Worm (Caenorhabditis elegans): ENCODE data around the gene arf-6.

Gene arf-6

DNA sequence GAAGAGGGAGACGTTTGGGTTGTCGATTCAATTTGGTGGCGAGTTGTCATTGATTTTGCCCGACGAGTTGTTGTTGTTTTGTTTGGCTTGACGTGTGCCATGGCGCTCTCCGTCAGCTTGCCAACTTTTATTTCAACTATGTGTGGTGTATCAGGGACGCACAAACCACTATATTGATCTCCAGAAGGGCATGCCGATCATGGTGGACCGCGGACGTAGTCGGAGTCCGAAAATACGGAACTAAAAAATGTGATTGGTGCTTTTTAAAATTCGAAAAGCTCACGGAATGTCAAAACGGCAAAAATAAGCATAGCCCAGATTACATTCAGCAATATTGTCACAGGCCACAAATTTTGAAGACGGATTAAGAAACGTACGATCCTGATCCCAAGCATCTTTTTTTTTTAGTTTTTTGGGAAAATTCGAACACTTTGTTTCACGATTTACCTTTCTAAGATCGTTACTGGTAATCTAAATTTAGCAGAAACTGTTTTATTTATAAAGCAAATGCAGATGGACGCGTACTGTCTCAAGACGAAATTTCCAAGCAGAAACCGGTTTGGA is 27.6 kb upstream of the arf-6 start, which contains the start of the genes Y116A8C.470 and Y116A8C.463:
TSS of gene Y116A8C.470 (minus strand) at position 101 of the 564 bp plus-strand sequence.
TSS of gene Y116A8C.463 (plus strand) at position 514 of the 564 bp plus-strand sequence.
- TF ChIP-seq lin-39 (tag; optimal IDR thresholded peaks at IDR 0.05) (no peak), nhr-12 (tag; optimal IDR thresholded peaks at IDR 0.05) (no peak), nhr-21 (tag; optimal IDR thresholded peaks at IDR 0.05) (no peak), lin-11 (tag; optimal IDR thresholded peaks at IDR 0.05) (no peak), F13H6.1 (tag; optimal IDR thresholded peaks at IDR 0.05) (no peak), mab-5 (tag; optimal IDR thresholded peaks at IDR 0.05) (no peak), ceh-16 (tag; optimal IDR thresholded peaks at IDR 0.05) (no peak), nhr-237 (tag; optimal IDR thresholded peaks at IDR 0.05) (no peak)

- TF ChIP-seq peb-1 (tag; optimal IDR thresholded peaks at IDR 0.05) = no peak
- TF ChIP-seq nhr-10 (tag; optimal IDR thresholded peaks at IDR 0.05) = no peak
- TF ChIP-seq nhr-77 (tag; optimal IDR thresholded peaks at IDR 0.05) = no peak
- TF ChIP-seq fos-1 (tag; optimal IDR thresholded peaks at IDR 0.05) = no peak
- no peak for TF ChIP-seq C34F6.9 (tag; optimal IDR thresholded peaks at IDR 0.05)
- TF ChIP-seq gmeb-1 (tag; optimal IDR thresholded peaks at IDR 0.05) = no peak
Measured at ce11 chrIV:16920041-16920440, 26.9 kb upstream of the arf-6 start, which contains the start of gene nep-23. nep-23 (plus strand) TSS chrIV:16920341.

ce11 chrIV:16921999-16922398 is 24.9 kb upstream of the arf-6 start:
- no peak for TF ChIP-seq Y55F3AM.14 (GFP tag; optimal IDR thresholded peaks at IDR 0.05)
- TF ChIP-seq mab-5 (tag; optimal IDR thresholded peaks at IDR 0.05) = no peak
- TF ChIP-seq ztf-1 (GFP tag; conservative IDR thresholded peaks at IDR 0.05) = no peak
- no peak for TF ChIP-seq sma-3 (GFP tag; optimal IDR thresholded peaks at IDR 0.05)
- no peak for TF ChIP-seq nhr-77 (tag; optimal IDR thresholded peaks at IDR 0.05)
- TF ChIP-seq dmd-4 (tag; optimal IDR thresholded peaks at IDR 0.05) = no peak
- TF ChIP-seq unc-39 (tag; optimal IDR thresholded peaks at IDR 0.05) = no peak
- no peak for TF ChIP-seq ZK546.5 (tag; optimal IDR thresholded peaks at IDR 0.05)
- no peak for TF ChIP-seq lin-39 (tag; optimal IDR thresholded peaks at IDR 0.05)
- TF ChIP-seq lin-11 (tag; optimal IDR thresholded peaks at IDR 0.05) = no peak
- TF ChIP-seq unc-55 (GFP tag; optimal IDR thresholded peaks at IDR 0.05) = no peak
- TF ChIP-seq sem-4 (tag; optimal IDR thresholded peaks at IDR 0.05) = no peak
- TF ChIP-seq nhr-11 (tag; optimal IDR thresholded peaks at IDR 0.05) = no peak
- no peak for TF ChIP-seq nhr-23 (tag; optimal IDR thresholded peaks at IDR 0.05)
- TF ChIP-seq mdl-1 (tag; optimal IDR thresholded peaks at IDR 0.05) = no peak
- no peak for TF ChIP-seq snpc-4 (tag; optimal IDR thresholded peaks at IDR 0.05)

- no peak for TF ChIP-seq nhr-6 (tag; optimal IDR thresholded peaks at IDR 0.05)
- TF ChIP-seq sma-3 (GFP tag; optimal IDR thresholded peaks at IDR 0.05) = no peak
- no peak for TF ChIP-seq nhr-23 (tag; optimal IDR thresholded peaks at IDR 0.05)
- no peak for TF ChIP-seq mab-5 (tag; optimal IDR thresholded peaks at IDR 0.05)
- TF ChIP-seq ZK546.5 (tag; optimal IDR thresholded peaks at IDR 0.05) = no peak
- no peak for TF ChIP-seq ceh-16 (tag; optimal IDR thresholded peaks at IDR 0.05)
- TF ChIP-seq unc-62 (GFP tag; optimal IDR thresholded peaks at IDR 0.05) = no peak
- TF ChIP-seq Y55F3AM.14 (GFP tag; optimal IDR thresholded peaks at IDR 0.05) = no peak
- TF ChIP-seq ama-1 (optimal IDR thresholded peaks at IDR 0.05) = no peak
- no peak for TF ChIP-seq nhr-129 (tag; optimal IDR thresholded peaks at IDR 0.05)
- TF ChIP-seq ztf-1 (GFP tag; conservative IDR thresholded peaks at IDR 0.05) = no peak
- TF ChIP-seq zag-1 (tag; optimal IDR thresholded peaks at IDR 0.05) = no peak
- TF ChIP-seq peb-1 (tag; optimal IDR thresholded peaks at IDR 0.05) = no peak
- TF ChIP-seq ceh-82 (tag; optimal IDR thresholded peaks at IDR 0.05) = no peak
- no peak for TF ChIP-seq nhr-12 (tag; optimal IDR thresholded peaks at IDR 0.05)
- TF ChIP-seq lin-13 (GFP tag; optimal IDR thresholded peaks at IDR 0.05) = no peak
- TF ChIP-seq gmeb-1 (tag; optimal IDR thresholded peaks at IDR 0.05) = no peak
Measured at ce11 chrIV:16924092-16924491, 22.8 kb upstream of the arf-6 start, which contains the start of gene nep-24. nep-24 (plus strand) TSS chrIV:16924392.

- no peak for TF ChIP-seq C34F6.9 (tag; optimal IDR thresholded peaks at IDR 0.05)
- TF ChIP-seq elt-3 (tag; optimal IDR thresholded peaks at IDR 0.05) = no peak
- TF ChIP-seq dmd-4 (tag; optimal IDR thresholded peaks at IDR 0.05) = no peak
- TF ChIP-seq nhr-25 (tag; optimal IDR thresholded peaks at IDR 0.05) = no peak
- no peak for TF ChIP-seq ama-1 (optimal IDR thresholded peaks at IDR 0.05)
- no peak for TF ChIP-seq alr-1 (tag; optimal IDR thresholded peaks at IDR 0.05)
- no peak for TF ChIP-seq sma-3 (GFP tag; optimal IDR thresholded peaks at IDR 0.05)
- TF ChIP-seq unc-55 (GFP tag; optimal IDR thresholded peaks at IDR 0.05) = no peak
- TF ChIP-seq elt-1 (tag; optimal IDR thresholded peaks at IDR 0.05) = no peak
- no peak for TF ChIP-seq Y55F3AM.14 (GFP tag; optimal IDR thresholded peaks at IDR 0.05)
- no peak for TF ChIP-seq nhr-12 (tag; optimal IDR thresholded peaks at IDR 0.05)
Measured at ce11 chrIV:16925363-16925863, 21.5 kb upstream of the arf-6 start.
